Worm (Caenorhabditis elegans) whole organism, L3 larva: ENCODE measurements around the gene mcp-1.

Source experiments
- R02D3.7 ChIP-seq: fragments of 150-350 bp; optimal IDR thresholded peaks from 2 replicates; lab custom pipeline; 2014; ENCODE audit warnings: missing biosample characterization, missing genetic modification characterization
- ZK546.5 ChIP-seq: sonication (generic microtip); optimal IDR thresholded peaks from 2 replicates; lab custom pipeline; 2017; ENCODE audit warnings: missing biosample characterization, missing genetic modification characterization
- aly-2 ChIP-seq: fragments of 150-350 bp; optimal IDR thresholded peaks from 2 replicates; lab custom pipeline; 2014; ENCODE audit warnings: missing biosample characterization, missing genetic modification characterization
- ama-1 ChIP-seq: fragments of 150-350 bp; optimal IDR thresholded peaks from 2 replicates; lab custom pipeline; 2018
- ceh-16 ChIP-seq: sonication (generic microtip); optimal IDR thresholded peaks from 2 replicates; lab custom pipeline; 2017; ENCODE audit warnings: missing biosample characterization, missing genetic modification characterization
- ceh-28 ChIP-seq: fragments of 150-350 bp; optimal IDR thresholded peaks from 2 replicates; lab custom pipeline; 2014; ENCODE audit warnings: missing biosample characterization, missing genetic modification reagents, missing genetic modification characterization
- ceh-82 ChIP-seq: fragments of 150-350 bp; optimal IDR thresholded peaks from 2 replicates; lab custom pipeline; 2014; ENCODE audit warnings: missing biosample characterization, missing genetic modification characterization
- egl-27 ChIP-seq: sonication (generic microtip); optimal IDR thresholded peaks from 4 replicates; lab custom pipeline; 2017; ENCODE audit warnings: missing biosample characterization, missing genetic modification reagents, missing genetic modification characterization
- egl-5 ChIP-seq: fragments of 150-350 bp; optimal IDR thresholded peaks from 2 replicates; lab custom pipeline; 2017; ENCODE audit warnings: missing biosample characterization, missing genetic modification reagents, missing genetic modification characterization, inconsistent platforms
- elt-2 ChIP-seq: sonication (generic microtip); optimal IDR thresholded peaks from 2 replicates; lab custom pipeline; 2016; ENCODE audit warnings: missing genetic modification reagents, mild to moderate bottlenecking, missing genetic modification characterization, missing compliant biosample characterization
- fkh-10 ChIP-seq: sonication (generic microtip); optimal IDR thresholded peaks from 2 replicates; lab custom pipeline; 2017; ENCODE audit warnings: missing biosample characterization, missing genetic modification reagents, missing genetic modification characterization
- fkh-2 ChIP-seq: fragments of 150-350 bp; optimal IDR thresholded peaks from 2 replicates; lab custom pipeline; 2014; ENCODE audit warnings: missing biosample characterization, missing genetic modification reagents, missing genetic modification characterization
- hmg-11 ChIP-seq: sonication (generic microtip); optimal IDR thresholded peaks from 2 replicates; lab custom pipeline; 2016; ENCODE audit warnings: missing genetic modification characterization, missing compliant biosample characterization
- jun-1 ChIP-seq: fragments of 150-350 bp; optimal IDR thresholded peaks from 2 replicates; lab custom pipeline; 2014; ENCODE audit warnings: missing biosample characterization, missing genetic modification reagents, missing genetic modification characterization
- lin-15B ChIP-seq: fragments of 150-350 bp; optimal IDR thresholded peaks from 2 replicates; lab custom pipeline; 2014; ENCODE audit warnings: missing biosample characterization, missing genetic modification characterization
- lin-39 ChIP-seq: fragments of 150-350 bp; optimal IDR thresholded peaks from 2 replicates; lab custom pipeline; 2018; ENCODE audit warnings: missing biosample characterization, missing genetic modification reagents, missing genetic modification characterization
- lsy-12 ChIP-seq: sonication (generic microtip); optimal IDR thresholded peaks from 2 replicates; lab custom pipeline; 2016; ENCODE audit warnings: mild to moderate bottlenecking, missing genetic modification characterization, missing compliant biosample characterization
- mdl-1 ChIP-seq: fragments of 150-350 bp; optimal IDR thresholded peaks from 2 replicates; lab custom pipeline; 2014; ENCODE audit warnings: missing biosample characterization, missing genetic modification characterization
- mml-1 ChIP-seq: fragments of 150-350 bp; sonication (generic microtip); optimal IDR thresholded peaks from 3 replicates; lab custom pipeline; 2014; ENCODE audit warnings: missing biosample characterization, missing genetic modification characterization
- nfya-1 ChIP-seq: sonication (generic microtip); optimal IDR thresholded peaks from 2 replicates; lab custom pipeline; 2017; ENCODE audit warnings: missing genetic modification characterization, mild to moderate bottlenecking, missing compliant biosample characterization, antibody characterized with exemption, moderate library complexity; ENCODE audit not compliant: insufficient read depth
- nhr-11 ChIP-seq: fragments of 150-350 bp; optimal IDR thresholded peaks from 2 replicates; lab custom pipeline; 2014; ENCODE audit warnings: missing biosample characterization, missing genetic modification characterization
- nhr-12 ChIP-seq: fragments of 150-350 bp; optimal IDR thresholded peaks from 2 replicates; lab custom pipeline; 2014; ENCODE audit warnings: missing biosample characterization, missing genetic modification characterization
- nhr-23 ChIP-seq: fragments of 150-350 bp; optimal IDR thresholded peaks from 2 replicates; lab custom pipeline; 2014; ENCODE audit warnings: missing biosample characterization, missing genetic modification reagents, missing genetic modification characterization
- nhr-237 ChIP-seq: fragments of 150-350 bp; optimal IDR thresholded peaks from 2 replicates; lab custom pipeline; 2014; ENCODE audit warnings: missing biosample characterization, missing genetic modification characterization
- nhr-25 ChIP-seq: sonication (generic microtip); optimal IDR thresholded peaks from 2 replicates; lab custom pipeline; 2017; ENCODE audit warnings: missing biosample characterization, missing genetic modification characterization
- nhr-28 ChIP-seq: fragments of 150-350 bp; optimal IDR thresholded peaks from 2 replicates; lab custom pipeline; 2014; ENCODE audit warnings: missing biosample characterization, missing genetic modification characterization
- nhr-43 ChIP-seq: sonication (generic microtip); optimal IDR thresholded peaks from 2 replicates; lab custom pipeline; 2016; ENCODE audit warnings: mild to moderate bottlenecking, missing genetic modification characterization, missing compliant biosample characterization; ENCODE audit not compliant: poor library complexity, severe bottlenecking
- nhr-67 ChIP-seq: fragments of 150-350 bp; optimal IDR thresholded peaks from 2 replicates; lab custom pipeline; 2014; ENCODE audit warnings: missing biosample characterization, missing genetic modification characterization
- nhr-76 ChIP-seq: fragments of 150-350 bp; sonication (generic microtip); optimal IDR thresholded peaks from 5 replicates; lab custom pipeline; 2014; ENCODE audit warnings: missing biosample characterization, missing genetic modification characterization
- pha-4 ChIP-seq: fragments of 150-350 bp; optimal IDR thresholded peaks from 2 replicates; lab custom pipeline; 2014; ENCODE audit warnings: missing biosample characterization, missing genetic modification reagents, missing genetic modification characterization
- pqm-1 ChIP-seq: fragments of 150-350 bp; optimal IDR thresholded peaks from 2 replicates; lab custom pipeline; 2017; ENCODE audit warnings: missing biosample characterization, missing genetic modification characterization, inconsistent platforms
- sea-2 ChIP-seq: fragments of 150-350 bp; sonication (generic microtip); optimal IDR thresholded peaks from 4 replicates; lab custom pipeline; 2014; ENCODE audit warnings: missing biosample characterization, missing genetic modification reagents, missing genetic modification characterization
- skn-1 ChIP-seq: fragments of 150-350 bp; optimal IDR thresholded peaks from 2 replicates; lab custom pipeline; 2014; ENCODE audit warnings: missing biosample characterization, missing genetic modification characterization
- snpc-4 ChIP-seq: fragments of 150-350 bp; optimal IDR thresholded peaks from 2 replicates; lab custom pipeline; 2014; ENCODE audit warnings: missing biosample characterization, missing genetic modification characterization
- zag-1 ChIP-seq: fragments of 150-350 bp; optimal IDR thresholded peaks from 2 replicates; lab custom pipeline; 2014; ENCODE audit warnings: missing biosample characterization, missing genetic modification characterization
- ztf-11 ChIP-seq: fragments of 150-350 bp; optimal IDR thresholded peaks from 2 replicates; lab custom pipeline; 2014; ENCODE audit warnings: missing biosample characterization, missing genetic modification characterization
- ztf-4 ChIP-seq: fragments of 150-350 bp; optimal IDR thresholded peaks from 2 replicates; lab custom pipeline; 2014; ENCODE audit warnings: missing biosample characterization, missing genetic modification characterization

mcp-1 gene

DNA sequence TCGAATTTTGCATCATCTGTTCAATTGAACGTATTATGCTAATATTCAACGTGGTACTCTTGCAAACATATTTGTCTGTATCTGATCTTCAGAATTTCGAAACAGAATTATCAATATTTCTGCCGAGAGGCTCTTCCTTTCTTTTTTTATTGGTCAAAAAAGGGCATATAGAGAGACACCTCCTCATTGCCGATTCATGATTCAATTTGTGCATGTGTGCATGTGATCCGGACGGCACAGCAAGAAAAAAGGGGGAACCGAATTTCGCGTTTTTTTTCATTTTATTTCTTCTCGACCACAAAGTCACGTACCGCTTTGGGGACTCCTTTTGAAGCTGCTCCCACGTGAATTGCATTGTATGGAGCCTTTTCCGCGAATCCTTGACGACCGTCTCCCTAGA, at the start of gene mcp-1:
Gene mcp-1, plus strand, starts transcription at position 292 of the 400 bp plus-strand sequence.
- TF ChIP-seq fkh-10 = peak; percentile 83
- TF ChIP-seq fkh-2 (tag; lab: Kevin White, UChicago) = no peak
- TF ChIP-seq nhr-11 (tag; lab: Kevin White, UChicago) = no peak
- TF ChIP-seq nfya-1 = peak; percentile 26

DNA sequence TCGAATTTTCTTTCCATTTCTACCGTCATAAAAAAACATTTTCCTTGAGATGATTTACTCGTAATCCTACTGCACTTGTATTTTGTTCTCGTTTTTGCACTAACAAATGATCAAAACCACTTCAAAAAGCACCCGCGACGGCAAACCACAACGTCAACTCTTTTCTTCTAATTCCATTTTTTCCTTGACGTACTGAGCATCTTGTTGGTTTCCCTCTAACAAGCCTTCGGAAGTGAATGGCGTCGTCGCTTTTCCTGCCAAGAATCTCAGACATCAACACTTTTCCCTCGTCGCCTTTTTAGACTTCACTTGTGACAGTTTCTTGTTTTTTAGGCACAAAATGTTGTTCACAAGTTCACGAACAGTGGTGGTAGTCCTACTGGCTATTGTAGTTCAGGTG, 49.2 kb upstream of the mcp-1 start, which contains the start of gene C04E6.13:
Gene C04E6.13, plus strand, starts transcription at position 301 of the 400 bp plus-strand sequence.
- TF ChIP-seq egl-5 (tag; lab: Kevin White, UChicago) = no peak
- TF ChIP-seq pqm-1 = no peak
- no peak for TF ChIP-seq nhr-237
- no peak for TF ChIP-seq egl-27 (tag; lab: Kevin White, UChicago)

DNA sequence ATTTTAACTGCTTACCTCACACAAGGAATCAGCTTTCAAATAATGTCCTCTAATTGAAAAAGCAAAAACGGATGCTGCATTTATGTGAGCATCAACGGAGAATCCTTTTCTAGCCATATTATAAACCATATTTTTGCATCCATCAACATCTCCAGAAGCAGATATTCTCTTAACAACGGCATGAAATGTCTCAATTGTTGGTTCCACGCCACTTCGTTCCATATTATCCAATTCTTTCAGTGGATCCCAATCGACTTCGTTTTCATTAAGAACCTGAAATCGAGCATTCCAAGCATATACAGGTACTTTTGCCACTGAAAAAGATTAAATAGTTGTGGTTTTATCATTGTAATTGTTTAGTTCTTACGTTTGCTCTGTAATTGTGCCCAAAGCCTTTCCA, 44.7 kb upstream of the mcp-1 start:
- no peak for TF ChIP-seq nhr-43 (tag; lab: Kevin White, UChicago)
- no peak for TF ChIP-seq skn-1
- TF ChIP-seq lin-39 = no peak
- TF ChIP-seq ceh-16 = no peak
- no peak for TF ChIP-seq hmg-11 (tag; lab: Kevin White, UChicago)
- no peak for TF ChIP-seq snpc-4 (tag; lab: Kevin White, UChicago)
- no peak for TF ChIP-seq nhr-28
- TF ChIP-seq pha-4 (tag; lab: Kevin White, UChicago) = no peak
- no peak for TF ChIP-seq mdl-1 (tag; lab: Kevin White, UChicago)
- no peak for TF ChIP-seq ztf-11 (tag; lab: Kevin White, UChicago)
- TF ChIP-seq nhr-237 = no peak
- no peak for TF ChIP-seq aly-2 (tag; lab: Kevin White, UChicago)
- TF ChIP-seq, all 47 proteins: peak for 0

DNA sequence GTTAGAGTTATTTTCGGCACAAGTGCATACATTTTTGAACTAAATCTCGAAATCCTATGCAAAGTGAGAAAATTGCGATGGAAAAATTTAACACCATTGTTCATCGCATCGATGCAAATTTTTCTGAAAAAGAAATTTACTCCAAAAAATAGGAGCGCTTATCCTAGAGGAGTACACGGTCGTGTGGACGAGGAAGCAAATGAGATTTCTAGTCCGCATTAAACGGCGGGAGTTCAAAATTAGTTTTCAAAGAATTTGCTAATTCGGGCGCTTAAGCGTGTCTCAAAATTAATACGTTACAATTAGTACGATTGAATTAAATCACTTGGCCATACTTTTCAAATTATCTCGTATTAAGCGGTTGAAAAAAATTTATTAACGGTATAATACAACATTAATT, 43.9 kb upstream of the mcp-1 start, which contains the start of gene lrpr-1:
Gene lrpr-1, minus strand, starts transcription at position 185 of the 400 bp plus-strand sequence.
- TF ChIP-seq fkh-2 (tag; lab: Kevin White, UChicago) (peak; percentile 56), R02D3.7 (tag; lab: Kevin White, UChicago) (peak; percentile 71), nfya-1 (peak; percentile 71), nhr-43 (tag; lab: Kevin White, UChicago) (peak; percentile 95), nhr-76 (tag; lab: Kevin White, UChicago) (peak; percentile 47), nhr-25 (tag; lab: Kevin White, UChicago) (peak; percentile 30), hmg-11 (tag; lab: Kevin White, UChicago) (peak; percentile 56), nhr-23 (tag; lab: Kevin White, UChicago) (peak; percentile 82), mml-1 (tag; lab: Kevin White, UChicago) (no peak), nhr-12 (no peak), ceh-28 (tag; lab: Kevin White, UChicago) (peak; percentile 52), lin-39 (peak; percentile 34), fkh-10 (no peak), lsy-12 (peak; percentile 80), egl-5 (tag; lab: Kevin White, UChicago) (peak; percentile 37), ceh-82 (tag; lab: Kevin White, UChicago) (peak; percentile 48), lin-15B (peak; percentile 76), jun-1 (tag; lab: Kevin White, UChicago) (peak; percentile 42), ZK546.5 (tag; lab: Kevin White, UChicago) (no peak), skn-1 (peak; percentile 59), pqm-1 (peak; percentile 50), sea-2 (GFP tag; lab: Kevin White, UChicago) (no peak), ceh-16 (no peak)

DNA sequence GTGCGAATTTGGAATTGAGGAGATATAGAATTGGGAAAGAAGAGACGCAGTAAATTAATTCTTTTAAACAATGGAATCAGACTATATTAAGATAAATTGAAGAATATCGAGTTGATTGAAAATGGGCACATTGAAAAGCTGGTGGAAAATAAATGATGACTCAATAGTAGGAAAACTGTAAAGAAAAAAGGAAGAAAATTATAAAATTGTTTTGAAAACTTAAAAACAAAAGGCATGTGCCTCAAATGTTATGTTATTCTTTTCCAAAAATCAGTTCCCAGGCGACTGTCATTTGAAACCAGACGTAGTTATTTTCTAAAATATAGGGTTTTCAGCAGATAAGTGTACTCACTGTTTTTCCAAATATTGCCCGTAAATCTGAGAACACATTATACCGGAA, 41.7 kb upstream of the mcp-1 start, which contains the start of gene C04E6.12:
Gene C04E6.12, minus strand, starts transcription at position 101 of the 400 bp plus-strand sequence.
- no peak for TF ChIP-seq fkh-10
- no peak for TF ChIP-seq sea-2 (GFP tag; lab: Kevin White, UChicago)
- TF ChIP-seq zag-1 (tag; lab: Kevin White, UChicago) = no peak
- no peak for TF ChIP-seq mml-1 (tag; lab: Kevin White, UChicago)
- TF ChIP-seq skn-1 = no peak
- no peak for TF ChIP-seq nhr-25 (tag; lab: Kevin White, UChicago)
- no peak for TF ChIP-seq jun-1 (tag; lab: Kevin White, UChicago)
- TF ChIP-seq nhr-28 = no peak
- no peak for TF ChIP-seq hmg-11 (tag; lab: Kevin White, UChicago)
- TF ChIP-seq ceh-28 (tag; lab: Kevin White, UChicago) = no peak
- TF ChIP-seq ceh-82 (tag; lab: Kevin White, UChicago) = no peak
- no peak for TF ChIP-seq ztf-4 (tag; lab: Kevin White, UChicago)
- no peak for TF ChIP-seq mdl-1 (tag; lab: Kevin White, UChicago)
- no peak for TF ChIP-seq R02D3.7 (tag; lab: Kevin White, UChicago)
- TF ChIP-seq nfya-1 = no peak
- no peak for TF ChIP-seq ama-1
- no peak for TF ChIP-seq pha-4 (tag; lab: Kevin White, UChicago)
- no peak for TF ChIP-seq elt-2 (tag; lab: Kevin White, UChicago)
- no peak for TF ChIP-seq pqm-1
- TF ChIP-seq nhr-67 = no peak
